Worm (Caenorhabditis elegans): ENCODE measurements around the gene T25B9.6.
"Not testable (repeated sequence)": the region's sequence is repeated elsewhere in the genome, so short reads cannot be mapped to it uniquely, and the experiment has no call there.

T25B9.6 gene

ce11 chrIV:10751740-10752139, 6.2 kb upstream of the T25B9.6 start, which contains the start of gene T25B9.2:
Gene T25B9.2 (minus strand): TSS chrIV:10751840.
- TF ChIP-seq set-16 (GFP tag; IDR thresholded peaks at IDR 0.05); tra-1 (GFP tag; IDR thresholded peaks at IDR 0.05); zfp-3 (GFP tag; conservative IDR thresholded peaks at IDR 0.05): not testable (repeated sequence)

ce11 chrIV:10754685-10755084, 3.3 kb upstream of the T25B9.6 start, which contains the start of gene T25B9.5:
Gene T25B9.5 (minus strand): TSS chrIV:10754785.
- no peak for TF ChIP-seq snpc-4 (tag; optimal IDR thresholded peaks at IDR 0.05)
- no peak for TF ChIP-seq rbr-2 (tag; optimal IDR thresholded peaks at IDR 0.05)
- TF ChIP-seq T20F7.1 (GFP tag; optimal IDR thresholded peaks at IDR 0.05): no peak
- TF ChIP-seq sdz-12 (GFP tag; optimal IDR thresholded peaks at IDR 0.05): no peak
- TF ChIP-seq lin-13 (GFP tag; optimal IDR thresholded peaks at IDR 0.05): no peak
- no peak for TF ChIP-seq attf-4 (tag; optimal IDR thresholded peaks at IDR 0.05)
- no peak for TF ChIP-seq jun-1 (tag; optimal IDR thresholded peaks at IDR 0.05)
- TF ChIP-seq nhr-11 (tag; optimal IDR thresholded peaks at IDR 0.05): no peak
- TF ChIP-seq ceh-28 (tag; optimal IDR thresholded peaks at IDR 0.05): no peak
- TF ChIP-seq R02D3.7 (tag; optimal IDR thresholded peaks at IDR 0.05): no peak
- TF ChIP-seq tra-1 (GFP tag; IDR thresholded peaks at IDR 0.05): no peak
- no peak for TF ChIP-seq dve-1 (tag; optimal IDR thresholded peaks at IDR 0.05; ENCODE audit: insufficient read depth)
- TF ChIP-seq lin-15B (tag; optimal IDR thresholded peaks at IDR 0.05): no peak
- TF ChIP-seq dmd-8 (GFP tag; IDR thresholded peaks at IDR 0.05): no peak
- no peak for TF ChIP-seq F10B5.3 (tag; optimal IDR thresholded peaks at IDR 0.05)
- TF ChIP-seq F44E2.7 (GFP tag; IDR thresholded peaks at IDR 0.05): no peak
- no peak for TF ChIP-seq mep-1 (tag; optimal IDR thresholded peaks at IDR 0.05)
- TF ChIP-seq nhr-76 (tag; optimal IDR thresholded peaks at IDR 0.05): no peak
- no peak for TF ChIP-seq dmd-6 (GFP tag; IDR thresholded peaks at IDR 0.05)
- no peak for TF ChIP-seq pqm-1 (tag; optimal IDR thresholded peaks at IDR 0.05)

- no peak for TF ChIP-seq nhr-111 (GFP tag; optimal IDR thresholded peaks at IDR 0.05)
- TF ChIP-seq hlh-30 (tag; optimal IDR thresholded peaks at IDR 0.05; ENCODE audit: insufficient read depth): peak; percentile 37
- TF ChIP-seq dve-1 (tag; optimal IDR thresholded peaks at IDR 0.05; ENCODE audit: insufficient read depth): peak; percentile 72
- no peak for TF ChIP-seq ceh-20 (GFP tag; IDR thresholded peaks at IDR 0.05)
- TF ChIP-seq nhr-28 (tag; optimal IDR thresholded peaks at IDR 0.05): peak; percentile 68
- peak; percentile 31 for TF ChIP-seq pqm-1 (tag; optimal IDR thresholded peaks at IDR 0.05)
- TF ChIP-seq dmd-6 (GFP tag; IDR thresholded peaks at IDR 0.05): peak; percentile 84
- TF ChIP-seq F49E8.2 (tag; optimal IDR thresholded peaks at IDR 0.05; ENCODE audit: borderline replicate concordance): no peak
- peak; percentile 80 for TF ChIP-seq hlh-11 (tag; optimal IDR thresholded peaks at IDR 0.05)
- TF ChIP-seq php-3 (GFP tag; IDR thresholded peaks at IDR 0.05): peak; percentile 63; the same call in 1 of the 2 replicates
- TF ChIP-seq nhr-48 (tag; optimal IDR thresholded peaks at IDR 0.05): peak; percentile 57
- no peak for TF ChIP-seq hif-1 (tag; optimal IDR thresholded peaks at IDR 0.05)
- peak; percentile 43 for TF ChIP-seq nhr-102 (tag; optimal IDR thresholded peaks at IDR 0.05)
- peak in 1 of 2 experiments; percentile 25 for TF ChIP-seq daf-16 (GFP tag; optimal IDR thresholded peaks at IDR 0.05)
- peak; percentile 93 for TF ChIP-seq daf-16 (tag; optimal IDR thresholded peaks at IDR 0.05)
These were observed 3.4 kb downstream of the T25B9.6 start, which contains the start of gene ugt-54 for ce11 chrIV:10761344-10761743. Gene ugt-54 (plus strand): TSS chrIV:10761698.

- TF ChIP-seq mdl-1 (tag; optimal IDR thresholded peaks at IDR 0.05) (no peak), cey-2 (tag; optimal IDR thresholded peaks at IDR 0.05; ENCODE audit: borderline replicate concordance, insufficient read depth) (no peak), nhr-111 (GFP tag; optimal IDR thresholded peaks at IDR 0.05) (no peak), zip-2 (tag; optimal IDR thresholded peaks at IDR 0.05) (no peak), Y48G9A.11 (GFP tag; IDR thresholded peaks at IDR 0.05) (no peak), dmd-9 (GFP tag; IDR thresholded peaks at IDR 0.05) (no peak), gei-8 (GFP tag; optimal IDR thresholded peaks at IDR 0.05) (no peak), lin-1 (GFP tag; IDR thresholded peaks at IDR 0.05) (no peak), spr-1 (tag; optimal IDR thresholded peaks at IDR 0.05) (no peak), pha-4 (GFP tag; IDR thresholded peaks at IDR 0.05) (no peak), pha-4 (tag; optimal IDR thresholded peaks at IDR 0.05) (no peak), ceh-32 (tag; optimal IDR thresholded peaks at IDR 0.05; ENCODE audit: poor library complexity) (no peak), mep-1 (tag; optimal IDR thresholded peaks at IDR 0.05) (no peak)
These were observed 6.3 kb downstream of the T25B9.6 start, which contains the start of gene T25B9.11 for ce11 chrIV:10764206-10764605. Gene T25B9.11 (plus strand): TSS chrIV:10764506.
